Fruit fly (Drosophila melanogaster) S2 (cell line): Measurements from ENCODE around the gene CG4701.
"Not testable (repeated sequence)": the region's sequence is repeated elsewhere in the genome, so short reads cannot be mapped to it uniquely, and the experiment has no call there.

Experiments used
- CG8478 ChIP-seq: fragments of >200 bp; optimal IDR thresholded peaks from 2 replicates; lab custom pipeline; 2018
- CTCF ChIP-seq, 2 experiments: fragments of >200 bp; optimal IDR thresholded peaks; 2 replicates each; lab custom pipeline; 2018

DNA sequence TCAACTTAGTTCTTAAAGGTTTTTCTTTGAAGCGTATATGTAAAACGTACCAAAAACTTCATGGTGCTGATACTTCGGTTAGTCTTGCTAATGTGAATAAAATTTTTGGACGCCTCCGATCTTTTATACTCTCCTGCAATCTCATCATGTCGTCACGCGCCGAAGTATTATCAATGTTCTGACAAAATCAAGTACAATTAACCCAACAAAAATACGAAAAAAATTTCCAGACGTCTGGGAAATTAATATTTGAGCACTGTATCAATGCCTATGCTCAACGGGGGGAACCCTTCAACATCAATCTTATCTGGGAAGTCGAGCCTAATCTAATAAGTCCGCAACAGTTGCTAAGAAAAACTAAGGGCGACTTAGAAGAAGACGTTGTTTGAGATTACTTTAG lies 24.0 kb upstream of the CG4701 start, which contains the start of gene CG42586:
- not testable (repeated sequence) for TF ChIP-seq CG8478; CTCF (optimal IDR thresholded peaks at IDR 0.05; lab: Kevin White, UChicago)
